Worm (Caenorhabditis elegans) whole organism, young adult: ENCODE data around the gene F46F5.13.
"Not testable (repeated sequence)": the region's sequence is repeated elsewhere in the genome, so short reads cannot be mapped to it uniquely, and the experiment has no call there.

Experiments used
- F49E8.2 ChIP-seq: sonication (generic microtip); optimal IDR thresholded peaks from 3 replicates; lab custom pipeline; 2017; ENCODE audit warnings: missing genetic modification characterization, mild to moderate bottlenecking, missing compliant biosample characterization, antibody characterized with exemption, moderate library complexity; ENCODE audit not compliant: insufficient read depth
- F57A8.1 ChIP-seq: fragments of 200-800 bp; sonication (Bioruptor generic); optimal IDR thresholded peaks from 2 replicates; lab custom pipeline; 2018; ENCODE audit warnings: mild to moderate bottlenecking, missing genetic modification characterization, moderate library complexity, missing compliant biosample characterization
- Y67H2A.10 ChIP-seq: fragments of 200-800 bp; sonication (Bioruptor generic); conservative IDR thresholded peaks from 2 replicates; pipeline ENCODE4 v1.3.6; 2022; ENCODE audit warnings: missing genetic modification reagents, missing genetic modification characterization, missing compliant biosample characterization
- ama-1 ChIP-seq, 3 experiments: fragments of 150-350 bp in 1 of 3; sonication (generic microtip) in 2 of 3; optimal IDR thresholded peaks; 2 replicates each; lab custom pipeline; 2014 to 2018; ENCODE audit warnings: missing biosample characterization in 2 of 3, missing genetic modification characterization in 2 of 3, missing genetic modification reagents in 2 of 3
- atf-7 ChIP-seq: sonication (generic microtip); optimal IDR thresholded peaks from 2 replicates; lab custom pipeline; 2017; ENCODE audit warnings: mild to moderate bottlenecking, missing genetic modification characterization, missing compliant biosample characterization
- ceh-79 ChIP-seq: sonication (generic microtip); optimal IDR thresholded peaks from 2 replicates; lab custom pipeline; 2017; ENCODE audit warnings: mild to moderate bottlenecking, missing genetic modification characterization, missing compliant biosample characterization
- dpl-1 ChIP-seq: fragments of 150-350 bp; optimal IDR thresholded peaks from 2 replicates; lab custom pipeline; 2014; ENCODE audit warnings: missing biosample characterization, missing genetic modification reagents, missing genetic modification characterization
- efl-1 ChIP-seq: fragments of 150-350 bp; optimal IDR thresholded peaks from 2 replicates; lab custom pipeline; 2014; ENCODE audit warnings: missing biosample characterization, missing genetic modification reagents, missing genetic modification characterization
- hlh-12 ChIP-seq: sonication (generic microtip); optimal IDR thresholded peaks from 2 replicates; lab custom pipeline; 2016; ENCODE audit warnings: missing genetic modification characterization, missing compliant biosample characterization
- lag-1 ChIP-seq: fragments of 200-800 bp; sonication (Bioruptor generic); IDR thresholded peaks from 2 replicates; pipeline ENCODE4 v1.3.6; 2022; ENCODE audit warnings: missing genetic modification reagents, missing genetic modification characterization, missing compliant biosample characterization
- mxl-1 ChIP-seq: sonication (generic microtip); optimal IDR thresholded peaks from 2 replicates; lab custom pipeline; 2016; ENCODE audit warnings: missing genetic modification characterization, missing compliant biosample characterization
- nhr-179 ChIP-seq: sonication (generic microtip); optimal IDR thresholded peaks from 2 replicates; lab custom pipeline; 2016; ENCODE audit warnings: mild to moderate bottlenecking, missing genetic modification characterization, missing compliant biosample characterization
- sptf-2 ChIP-seq: fragments of 200-800 bp; sonication (Bioruptor generic); optimal IDR thresholded peaks from 2 replicates; lab custom pipeline; 2018; ENCODE audit warnings: mild to moderate bottlenecking, missing genetic modification characterization, missing compliant biosample characterization
- unc-62 ChIP-seq: fragments of 150-350 bp; optimal IDR thresholded peaks from 2 replicates; lab custom pipeline; 2014; ENCODE audit warnings: missing biosample characterization, missing genetic modification reagents, missing genetic modification characterization

DNA sequence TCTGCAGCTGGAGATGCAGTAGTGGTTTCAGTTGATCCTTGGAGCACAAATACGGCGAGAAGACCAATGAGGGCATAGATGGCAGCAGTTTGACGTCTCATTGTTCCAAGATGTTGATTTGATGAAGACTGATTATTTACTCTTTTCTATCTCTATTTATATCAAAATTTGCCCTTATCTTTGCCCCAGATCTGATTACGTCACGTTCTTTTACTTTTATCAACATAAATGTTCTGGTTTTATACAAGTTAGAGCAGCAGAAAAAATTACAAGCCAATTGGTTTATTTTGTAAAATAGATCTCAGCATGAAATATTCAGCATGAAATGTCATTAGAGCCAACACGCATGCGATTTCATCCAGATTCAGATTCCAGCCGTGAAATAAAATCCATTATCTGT lies 19.6 kb downstream of the F46F5.13 start, which contains the start of gene msrp-4:
- TF ChIP-seq efl-1 (GFP tag; lab: Kevin White, UChicago); dpl-1 (GFP tag; lab: Kevin White, UChicago); nhr-179 (tag; lab: Kevin White, UChicago); atf-7; mxl-1; unc-62 (GFP tag; lab: Kevin White, UChicago); ceh-79 (tag; lab: Kevin White, UChicago); Y67H2A.10 (GFP tag; lab: Robert Waterston, UW); F49E8.2; hlh-12 (tag; lab: Kevin White, UChicago); lag-1 (GFP tag; lab: Robert Waterston, UW); F57A8.1 (GFP tag; lab: Kevin White, UChicago); sptf-2 (GFP tag; lab: Kevin White, UChicago); ama-1 (optimal IDR thresholded peaks at IDR 0.05; lab: Kevin White, UChicago); ama-1 (GFP tag; optimal IDR thresholded peaks at IDR 0.05; lab: Kevin White, UChicago): not testable (repeated sequence)
